Worm (Caenorhabditis elegans) whole organism, L3 larva: Measurements from ENCODE around the gene rpl-6.

Experiments used
- R02D3.7 ChIP-seq: fragments of 150-350 bp; optimal IDR thresholded peaks from 2 replicates; lab custom pipeline; 2014; ENCODE audit warnings: missing biosample characterization, missing genetic modification characterization
- ZK546.5 ChIP-seq: sonication (generic microtip); optimal IDR thresholded peaks from 2 replicates; lab custom pipeline; 2017; ENCODE audit warnings: missing biosample characterization, missing genetic modification characterization
- aly-2 ChIP-seq: fragments of 150-350 bp; optimal IDR thresholded peaks from 2 replicates; lab custom pipeline; 2014; ENCODE audit warnings: missing biosample characterization, missing genetic modification characterization
- ama-1 ChIP-seq: fragments of 150-350 bp; optimal IDR thresholded peaks from 2 replicates; lab custom pipeline; 2018
- ceh-16 ChIP-seq: sonication (generic microtip); optimal IDR thresholded peaks from 2 replicates; lab custom pipeline; 2017; ENCODE audit warnings: missing biosample characterization, missing genetic modification characterization
- ceh-28 ChIP-seq: fragments of 150-350 bp; optimal IDR thresholded peaks from 2 replicates; lab custom pipeline; 2014; ENCODE audit warnings: missing biosample characterization, missing genetic modification reagents, missing genetic modification characterization
- ceh-82 ChIP-seq: fragments of 150-350 bp; optimal IDR thresholded peaks from 2 replicates; lab custom pipeline; 2014; ENCODE audit warnings: missing biosample characterization, missing genetic modification characterization
- ceh-9 ChIP-seq: sonication (generic microtip); optimal IDR thresholded peaks from 2 replicates; lab custom pipeline; 2018; ENCODE audit warnings: missing biosample characterization, missing genetic modification characterization
- daf-12 ChIP-seq: fragments of 150-350 bp; optimal IDR thresholded peaks from 2 replicates; lab custom pipeline; 2014; ENCODE audit warnings: missing biosample characterization, missing genetic modification reagents, missing genetic modification characterization
- egl-27 ChIP-seq: sonication (generic microtip); optimal IDR thresholded peaks from 4 replicates; lab custom pipeline; 2017; ENCODE audit warnings: missing biosample characterization, missing genetic modification reagents, missing genetic modification characterization
- egl-5 ChIP-seq: fragments of 150-350 bp; optimal IDR thresholded peaks from 2 replicates; lab custom pipeline; 2017; ENCODE audit warnings: missing biosample characterization, missing genetic modification reagents, missing genetic modification characterization, inconsistent platforms
- elt-1 ChIP-seq: fragments of 150-350 bp; optimal IDR thresholded peaks from 2 replicates; lab custom pipeline; 2014; ENCODE audit warnings: missing biosample characterization, missing genetic modification characterization
- elt-2 ChIP-seq: sonication (generic microtip); optimal IDR thresholded peaks from 2 replicates; lab custom pipeline; 2016; ENCODE audit warnings: missing genetic modification reagents, mild to moderate bottlenecking, missing genetic modification characterization, missing compliant biosample characterization
- elt-3 ChIP-seq, 3 experiments: fragments of 150-350 bp in 1 of 3; sonication (generic microtip) in 2 of 3; optimal IDR thresholded peaks; 2 replicates in 2 of 3; 4 replicates in 1 of 3; lab custom pipeline; 2014 to 2017; ENCODE audit warnings: missing biosample characterization in 3 of 3, missing genetic modification characterization in 3 of 3
- eor-1 ChIP-seq, 2 experiments: fragments of 150-350 bp; optimal IDR thresholded peaks; 2 replicates each; lab custom pipeline; 2014 to 2018; ENCODE audit warnings: missing biosample characterization in 2 of 2, missing genetic modification characterization in 2 of 2
- fkh-10 ChIP-seq: sonication (generic microtip); optimal IDR thresholded peaks from 2 replicates; lab custom pipeline; 2017; ENCODE audit warnings: missing biosample characterization, missing genetic modification reagents, missing genetic modification characterization
- fkh-2 ChIP-seq: fragments of 150-350 bp; optimal IDR thresholded peaks from 2 replicates; lab custom pipeline; 2014; ENCODE audit warnings: missing biosample characterization, missing genetic modification reagents, missing genetic modification characterization
- fos-1 ChIP-seq: fragments of 150-350 bp; optimal IDR thresholded peaks from 2 replicates; lab custom pipeline; 2014; ENCODE audit warnings: missing biosample characterization, missing genetic modification characterization
- hmg-11 ChIP-seq: sonication (generic microtip); optimal IDR thresholded peaks from 2 replicates; lab custom pipeline; 2016; ENCODE audit warnings: missing genetic modification characterization, missing compliant biosample characterization
- jun-1 ChIP-seq: fragments of 150-350 bp; optimal IDR thresholded peaks from 2 replicates; lab custom pipeline; 2014; ENCODE audit warnings: missing biosample characterization, missing genetic modification reagents, missing genetic modification characterization
- lin-15B ChIP-seq: fragments of 150-350 bp; optimal IDR thresholded peaks from 2 replicates; lab custom pipeline; 2014; ENCODE audit warnings: missing biosample characterization, missing genetic modification characterization
- lsy-12 ChIP-seq: sonication (generic microtip); optimal IDR thresholded peaks from 2 replicates; lab custom pipeline; 2016; ENCODE audit warnings: mild to moderate bottlenecking, missing genetic modification characterization, missing compliant biosample characterization
- mdl-1 ChIP-seq: fragments of 150-350 bp; optimal IDR thresholded peaks from 2 replicates; lab custom pipeline; 2014; ENCODE audit warnings: missing biosample characterization, missing genetic modification characterization
- mml-1 ChIP-seq: fragments of 150-350 bp; sonication (generic microtip); optimal IDR thresholded peaks from 3 replicates; lab custom pipeline; 2014; ENCODE audit warnings: missing biosample characterization, missing genetic modification characterization
- nfya-1 ChIP-seq: sonication (generic microtip); optimal IDR thresholded peaks from 2 replicates; lab custom pipeline; 2017; ENCODE audit warnings: missing genetic modification characterization, mild to moderate bottlenecking, missing compliant biosample characterization, antibody characterized with exemption, moderate library complexity; ENCODE audit not compliant: insufficient read depth
- nhr-11 ChIP-seq: fragments of 150-350 bp; optimal IDR thresholded peaks from 2 replicates; lab custom pipeline; 2014; ENCODE audit warnings: missing biosample characterization, missing genetic modification characterization
- nhr-12 ChIP-seq: fragments of 150-350 bp; optimal IDR thresholded peaks from 2 replicates; lab custom pipeline; 2014; ENCODE audit warnings: missing biosample characterization, missing genetic modification characterization
- nhr-23 ChIP-seq: fragments of 150-350 bp; optimal IDR thresholded peaks from 2 replicates; lab custom pipeline; 2014; ENCODE audit warnings: missing biosample characterization, missing genetic modification reagents, missing genetic modification characterization
- nhr-237 ChIP-seq: fragments of 150-350 bp; optimal IDR thresholded peaks from 2 replicates; lab custom pipeline; 2014; ENCODE audit warnings: missing biosample characterization, missing genetic modification characterization
- nhr-25 ChIP-seq: sonication (generic microtip); optimal IDR thresholded peaks from 2 replicates; lab custom pipeline; 2017; ENCODE audit warnings: missing biosample characterization, missing genetic modification characterization
- nhr-28 ChIP-seq: fragments of 150-350 bp; optimal IDR thresholded peaks from 2 replicates; lab custom pipeline; 2014; ENCODE audit warnings: missing biosample characterization, missing genetic modification characterization
- nhr-43 ChIP-seq: sonication (generic microtip); optimal IDR thresholded peaks from 2 replicates; lab custom pipeline; 2016; ENCODE audit warnings: mild to moderate bottlenecking, missing genetic modification characterization, missing compliant biosample characterization; ENCODE audit not compliant: poor library complexity, severe bottlenecking
- nhr-67 ChIP-seq: fragments of 150-350 bp; optimal IDR thresholded peaks from 2 replicates; lab custom pipeline; 2014; ENCODE audit warnings: missing biosample characterization, missing genetic modification characterization
- nhr-76 ChIP-seq: fragments of 150-350 bp; sonication (generic microtip); optimal IDR thresholded peaks from 5 replicates; lab custom pipeline; 2014; ENCODE audit warnings: missing biosample characterization, missing genetic modification characterization
- nhr-77 ChIP-seq: fragments of 150-350 bp; optimal IDR thresholded peaks from 2 replicates; lab custom pipeline; 2014; ENCODE audit warnings: missing biosample characterization, missing genetic modification characterization
- pha-4 ChIP-seq: fragments of 150-350 bp; optimal IDR thresholded peaks from 2 replicates; lab custom pipeline; 2014; ENCODE audit warnings: missing biosample characterization, missing genetic modification reagents, missing genetic modification characterization
- pqm-1 ChIP-seq: fragments of 150-350 bp; optimal IDR thresholded peaks from 2 replicates; lab custom pipeline; 2017; ENCODE audit warnings: missing biosample characterization, missing genetic modification characterization, inconsistent platforms
- skn-1 ChIP-seq: fragments of 150-350 bp; optimal IDR thresholded peaks from 2 replicates; lab custom pipeline; 2014; ENCODE audit warnings: missing biosample characterization, missing genetic modification characterization
- snpc-4 ChIP-seq: fragments of 150-350 bp; optimal IDR thresholded peaks from 2 replicates; lab custom pipeline; 2014; ENCODE audit warnings: missing biosample characterization, missing genetic modification characterization
- tbx-2 ChIP-seq: sonication (generic microtip); optimal IDR thresholded peaks from 2 replicates; lab custom pipeline; 2016; ENCODE audit warnings: mild to moderate bottlenecking, missing genetic modification characterization, missing compliant biosample characterization
- unc-39 ChIP-seq: sonication (generic microtip); optimal IDR thresholded peaks from 4 replicates; lab custom pipeline; 2017; ENCODE audit warnings: missing biosample characterization, missing genetic modification characterization
- ztf-11 ChIP-seq: fragments of 150-350 bp; optimal IDR thresholded peaks from 2 replicates; lab custom pipeline; 2014; ENCODE audit warnings: missing biosample characterization, missing genetic modification characterization

Gene rpl-6

ce11 chrIII:7189581-7190128 is 18.6 kb upstream of the rpl-6 start, which contains the start of gene rps-21 (continued):
- TF ChIP-seq fos-1 = no peak
- TF ChIP-seq hmg-11 (tag; lab: Kevin White, UChicago) = no peak
- peak; percentile 94 for TF ChIP-seq lin-15B (tag; lab: Kevin White, UChicago)
- TF ChIP-seq nhr-28 = no peak
- TF ChIP-seq lsy-12 = no peak
- peak; percentile 9 for TF ChIP-seq tbx-2
- no peak for TF ChIP-seq unc-39
- peak; percentile 54 for TF ChIP-seq skn-1 (tag; lab: Kevin White, UChicago)

ce11 chrIII:7192942-7193665 is 15.1 kb upstream of the rpl-6 start, which contains the start of gene mec-14:
TSS of gene mec-14 (minus strand) at chrIII:7192992.
- no peak for TF ChIP-seq eor-1 (tag; optimal IDR thresholded peaks at IDR 0.05; lab: Kevin White, UChicago)
- no peak for TF ChIP-seq daf-12 (tag; lab: Kevin White, UChicago)
- no peak for TF ChIP-seq egl-5
- TF ChIP-seq fkh-10 (GFP tag; lab: Kevin White, UChicago) = no peak
- no peak for TF ChIP-seq hmg-11 (tag; lab: Kevin White, UChicago)
- no peak for TF ChIP-seq mml-1 (tag; lab: Kevin White, UChicago)
- TF ChIP-seq nhr-237 = no peak
- no peak for TF ChIP-seq ceh-9 (tag; lab: Kevin White, UChicago)
- no peak for TF ChIP-seq nhr-12 (tag; lab: Kevin White, UChicago)
- TF ChIP-seq nhr-23 (tag; lab: Kevin White, UChicago) = no peak
- no peak for TF ChIP-seq fkh-2 (tag; lab: Kevin White, UChicago)
- TF ChIP-seq nhr-76 (tag; lab: Kevin White, UChicago) = no peak
- TF ChIP-seq nhr-77 (tag; lab: Kevin White, UChicago) = no peak
- TF ChIP-seq nhr-67 = no peak
- no peak for TF ChIP-seq tbx-2

ce11 chrIII:7195325-7195724 is 12.9 kb upstream of the rpl-6 start, which contains the start of gene F37C12.18:
TSS of gene F37C12.18 (minus strand) at chrIII:7195425.
- no peak for TF ChIP-seq ceh-82

ce11 chrIII:7197973-7198372 is 10.3 kb upstream of the rpl-6 start, which contains the start of gene exos-9:
TSS of gene exos-9 (minus strand) at chrIII:7198073.
- TF ChIP-seq ZK546.5 = no peak
- no peak for TF ChIP-seq egl-27 (tag; lab: Kevin White, UChicago)

ce11 chrIII:7198838-7199237 is 9.4 kb upstream of the rpl-6 start, which contains the start of gene pfd-5:
TSS of gene pfd-5 (minus strand) at chrIII:7198884.
- TF ChIP-seq aly-2 = no peak
- TF ChIP-seq R02D3.7 (tag; lab: Kevin White, UChicago) = no peak
- no peak for TF ChIP-seq nhr-67
- no peak for TF ChIP-seq eor-1 (tag; optimal IDR thresholded peaks at IDR 0.05; lab: Kevin White, UChicago)
- TF ChIP-seq nhr-43 (tag; lab: Kevin White, UChicago) = peak; percentile 84
- TF ChIP-seq nhr-237 = no peak
- TF ChIP-seq nhr-28 = no peak
- TF ChIP-seq nhr-23 (tag; lab: Kevin White, UChicago) = peak; percentile 45
- TF ChIP-seq pha-4 (tag; lab: Kevin White, UChicago) = peak; percentile 76
- no peak for TF ChIP-seq tbx-2
- no peak for TF ChIP-seq elt-1
- no peak for TF ChIP-seq nhr-11 (tag; lab: Kevin White, UChicago)
- no peak for TF ChIP-seq jun-1
- peak; percentile 3 for TF ChIP-seq egl-5
- no peak for TF ChIP-seq ceh-16 (tag; lab: Kevin White, UChicago)
- TF ChIP-seq nhr-25 = peak; percentile 15
- TF ChIP-seq ztf-11 (tag; lab: Kevin White, UChicago) = no peak
- no peak for TF ChIP-seq ama-1 (lab: Kevin White, UChicago)
- no peak for TF ChIP-seq elt-2
- peak; percentile 7 for TF ChIP-seq lsy-12
- TF ChIP-seq fos-1 = no peak
- no peak for TF ChIP-seq fkh-10 (GFP tag; lab: Kevin White, UChicago)
- TF ChIP-seq elt-3 (tag; optimal IDR thresholded peaks at IDR 0.05; lab: Kevin White, UChicago) = no peak
- no peak for TF ChIP-seq ZK546.5
- TF ChIP-seq ceh-9 (tag; lab: Kevin White, UChicago) = no peak
- no peak for TF ChIP-seq nhr-77 (tag; lab: Kevin White, UChicago)
- peak; percentile 64 for TF ChIP-seq nfya-1 (tag; lab: Kevin White, UChicago)
- TF ChIP-seq egl-27 (tag; lab: Kevin White, UChicago) = no peak
- TF ChIP-seq nhr-12 (tag; lab: Kevin White, UChicago) = no peak
- no peak for TF ChIP-seq pqm-1 (tag; lab: Kevin White, UChicago)
- TF ChIP-seq lin-15B (tag; lab: Kevin White, UChicago) = peak; percentile 61
- TF ChIP-seq snpc-4 (tag; lab: Kevin White, UChicago) = no peak
- no peak for TF ChIP-seq ceh-28 (tag; lab: Kevin White, UChicago)
- no peak for TF ChIP-seq mdl-1
- TF ChIP-seq hmg-11 (tag; lab: Kevin White, UChicago) = no peak
